Worm (Caenorhabditis elegans) whole organism, L3 larva: ENCODE results near the gene abu-1.

Experiments
- R02D3.7 ChIP-seq: fragments of 150-350 bp; optimal IDR thresholded peaks from 2 replicates; lab custom pipeline; 2014; ENCODE audit warnings: missing biosample characterization, missing genetic modification characterization
- ZK546.5 ChIP-seq: sonication (generic microtip); optimal IDR thresholded peaks from 2 replicates; lab custom pipeline; 2017; ENCODE audit warnings: missing biosample characterization, missing genetic modification characterization
- aly-2 ChIP-seq: fragments of 150-350 bp; optimal IDR thresholded peaks from 2 replicates; lab custom pipeline; 2014; ENCODE audit warnings: missing biosample characterization, missing genetic modification characterization
- ama-1 ChIP-seq: fragments of 150-350 bp; optimal IDR thresholded peaks from 2 replicates; lab custom pipeline; 2018
- ceh-28 ChIP-seq: fragments of 150-350 bp; optimal IDR thresholded peaks from 2 replicates; lab custom pipeline; 2014; ENCODE audit warnings: missing biosample characterization, missing genetic modification reagents, missing genetic modification characterization
- ceh-82 ChIP-seq: fragments of 150-350 bp; optimal IDR thresholded peaks from 2 replicates; lab custom pipeline; 2014; ENCODE audit warnings: missing biosample characterization, missing genetic modification characterization
- ceh-9 ChIP-seq: sonication (generic microtip); optimal IDR thresholded peaks from 2 replicates; lab custom pipeline; 2018; ENCODE audit warnings: missing biosample characterization, missing genetic modification characterization
- daf-12 ChIP-seq: fragments of 150-350 bp; optimal IDR thresholded peaks from 2 replicates; lab custom pipeline; 2014; ENCODE audit warnings: missing biosample characterization, missing genetic modification reagents, missing genetic modification characterization
- egl-27 ChIP-seq: sonication (generic microtip); optimal IDR thresholded peaks from 4 replicates; lab custom pipeline; 2017; ENCODE audit warnings: missing biosample characterization, missing genetic modification reagents, missing genetic modification characterization
- egl-5 ChIP-seq: fragments of 150-350 bp; optimal IDR thresholded peaks from 2 replicates; lab custom pipeline; 2017; ENCODE audit warnings: missing biosample characterization, missing genetic modification reagents, missing genetic modification characterization, inconsistent platforms
- elt-1 ChIP-seq: fragments of 150-350 bp; optimal IDR thresholded peaks from 2 replicates; lab custom pipeline; 2014; ENCODE audit warnings: missing biosample characterization, missing genetic modification characterization
- elt-2 ChIP-seq: sonication (generic microtip); optimal IDR thresholded peaks from 2 replicates; lab custom pipeline; 2016; ENCODE audit warnings: missing genetic modification reagents, mild to moderate bottlenecking, missing genetic modification characterization, missing compliant biosample characterization
- elt-3 ChIP-seq, 3 experiments: fragments of 150-350 bp in 1 of 3; sonication (generic microtip) in 2 of 3; optimal IDR thresholded peaks; 2 replicates in 2 of 3; 4 replicates in 1 of 3; lab custom pipeline; 2014 to 2017; ENCODE audit warnings: missing biosample characterization in 3 of 3, missing genetic modification characterization in 3 of 3
- fkh-10 ChIP-seq: sonication (generic microtip); optimal IDR thresholded peaks from 2 replicates; lab custom pipeline; 2017; ENCODE audit warnings: missing biosample characterization, missing genetic modification reagents, missing genetic modification characterization
- fkh-2 ChIP-seq: fragments of 150-350 bp; optimal IDR thresholded peaks from 2 replicates; lab custom pipeline; 2014; ENCODE audit warnings: missing biosample characterization, missing genetic modification reagents, missing genetic modification characterization
- fos-1 ChIP-seq: fragments of 150-350 bp; optimal IDR thresholded peaks from 2 replicates; lab custom pipeline; 2014; ENCODE audit warnings: missing biosample characterization, missing genetic modification characterization
- hmg-11 ChIP-seq: sonication (generic microtip); optimal IDR thresholded peaks from 2 replicates; lab custom pipeline; 2016; ENCODE audit warnings: missing genetic modification characterization, missing compliant biosample characterization
- lin-39 ChIP-seq: fragments of 150-350 bp; optimal IDR thresholded peaks from 2 replicates; lab custom pipeline; 2018; ENCODE audit warnings: missing biosample characterization, missing genetic modification reagents, missing genetic modification characterization
- lsy-12 ChIP-seq: sonication (generic microtip); optimal IDR thresholded peaks from 2 replicates; lab custom pipeline; 2016; ENCODE audit warnings: mild to moderate bottlenecking, missing genetic modification characterization, missing compliant biosample characterization
- mdl-1 ChIP-seq: fragments of 150-350 bp; optimal IDR thresholded peaks from 2 replicates; lab custom pipeline; 2014; ENCODE audit warnings: missing biosample characterization, missing genetic modification characterization
- mml-1 ChIP-seq: fragments of 150-350 bp; sonication (generic microtip); optimal IDR thresholded peaks from 3 replicates; lab custom pipeline; 2014; ENCODE audit warnings: missing biosample characterization, missing genetic modification characterization
- nfya-1 ChIP-seq: sonication (generic microtip); optimal IDR thresholded peaks from 2 replicates; lab custom pipeline; 2017; ENCODE audit warnings: missing genetic modification characterization, mild to moderate bottlenecking, missing compliant biosample characterization, antibody characterized with exemption, moderate library complexity; ENCODE audit not compliant: insufficient read depth
- nhr-11 ChIP-seq: fragments of 150-350 bp; optimal IDR thresholded peaks from 2 replicates; lab custom pipeline; 2014; ENCODE audit warnings: missing biosample characterization, missing genetic modification characterization
- nhr-23 ChIP-seq: fragments of 150-350 bp; optimal IDR thresholded peaks from 2 replicates; lab custom pipeline; 2014; ENCODE audit warnings: missing biosample characterization, missing genetic modification reagents, missing genetic modification characterization
- nhr-25 ChIP-seq: sonication (generic microtip); optimal IDR thresholded peaks from 2 replicates; lab custom pipeline; 2017; ENCODE audit warnings: missing biosample characterization, missing genetic modification characterization
- nhr-67 ChIP-seq: fragments of 150-350 bp; optimal IDR thresholded peaks from 2 replicates; lab custom pipeline; 2014; ENCODE audit warnings: missing biosample characterization, missing genetic modification characterization
- nhr-76 ChIP-seq: fragments of 150-350 bp; sonication (generic microtip); optimal IDR thresholded peaks from 5 replicates; lab custom pipeline; 2014; ENCODE audit warnings: missing biosample characterization, missing genetic modification characterization
- pha-4 ChIP-seq: fragments of 150-350 bp; optimal IDR thresholded peaks from 2 replicates; lab custom pipeline; 2014; ENCODE audit warnings: missing biosample characterization, missing genetic modification reagents, missing genetic modification characterization
- pqm-1 ChIP-seq: fragments of 150-350 bp; optimal IDR thresholded peaks from 2 replicates; lab custom pipeline; 2017; ENCODE audit warnings: missing biosample characterization, missing genetic modification characterization, inconsistent platforms
- skn-1 ChIP-seq: fragments of 150-350 bp; optimal IDR thresholded peaks from 2 replicates; lab custom pipeline; 2014; ENCODE audit warnings: missing biosample characterization, missing genetic modification characterization
- snpc-4 ChIP-seq: fragments of 150-350 bp; optimal IDR thresholded peaks from 2 replicates; lab custom pipeline; 2014; ENCODE audit warnings: missing biosample characterization, missing genetic modification characterization
- unc-39 ChIP-seq: sonication (generic microtip); optimal IDR thresholded peaks from 4 replicates; lab custom pipeline; 2017; ENCODE audit warnings: missing biosample characterization, missing genetic modification characterization
- unc-62 ChIP-seq: fragments of 150-350 bp; sonication (generic microtip); optimal IDR thresholded peaks from 4 replicates; lab custom pipeline; 2014; ENCODE audit warnings: missing biosample characterization, missing genetic modification reagents, missing genetic modification characterization
- ztf-11 ChIP-seq: fragments of 150-350 bp; optimal IDR thresholded peaks from 2 replicates; lab custom pipeline; 2014; ENCODE audit warnings: missing biosample characterization, missing genetic modification characterization
- ztf-4 ChIP-seq: fragments of 150-350 bp; optimal IDR thresholded peaks from 2 replicates; lab custom pipeline; 2014; ENCODE audit warnings: missing biosample characterization, missing genetic modification characterization

The abu-1 gene

DNA sequence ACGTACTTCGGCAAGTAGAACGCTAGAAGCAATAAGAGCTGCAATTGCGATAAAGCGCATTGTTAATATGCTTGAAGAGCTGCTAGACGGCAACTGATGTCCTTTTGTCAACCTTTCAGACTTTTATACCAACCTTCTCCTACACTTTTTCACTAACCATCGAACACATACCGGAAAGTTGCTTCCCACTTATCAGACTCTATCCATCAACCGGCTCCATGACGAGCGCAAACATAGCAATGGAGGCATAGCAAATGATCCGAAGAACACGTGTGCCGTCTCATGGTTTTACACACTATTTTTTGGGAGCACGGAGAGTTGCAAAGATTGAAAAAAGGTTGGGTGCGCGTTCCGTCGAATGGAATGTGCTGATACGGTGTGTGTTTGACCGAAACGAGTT, at the start of gene abu-1:
TSS of gene abu-1 (minus strand) at position 101 of the 400 bp plus-strand sequence.
- TF ChIP-seq nhr-23 (tag; lab: Kevin White, UChicago) (no peak), skn-1 (tag; lab: Kevin White, UChicago) (no peak), mml-1 (no peak), daf-12 (tag; lab: Kevin White, UChicago) (no peak), pha-4 (tag; lab: Kevin White, UChicago) (no peak), ztf-11 (tag; lab: Kevin White, UChicago) (no peak), ceh-9 (tag; lab: Kevin White, UChicago) (no peak), pqm-1 (tag; lab: Kevin White, UChicago) (no peak), snpc-4 (tag; lab: Kevin White, UChicago) (no peak), elt-1 (tag; lab: Kevin White, UChicago) (no peak), fkh-2 (tag; lab: Kevin White, UChicago) (no peak), nhr-67 (no peak), lsy-12 (tag; lab: Kevin White, UChicago) (no peak), egl-5 (tag; lab: Kevin White, UChicago) (no peak), ceh-28 (tag; lab: Kevin White, UChicago) (no peak), aly-2 (tag; lab: Kevin White, UChicago) (no peak), ZK546.5 (tag; lab: Kevin White, UChicago) (no peak), nhr-11 (tag; lab: Kevin White, UChicago) (no peak), hmg-11 (no peak), ztf-4 (no peak)

DNA sequence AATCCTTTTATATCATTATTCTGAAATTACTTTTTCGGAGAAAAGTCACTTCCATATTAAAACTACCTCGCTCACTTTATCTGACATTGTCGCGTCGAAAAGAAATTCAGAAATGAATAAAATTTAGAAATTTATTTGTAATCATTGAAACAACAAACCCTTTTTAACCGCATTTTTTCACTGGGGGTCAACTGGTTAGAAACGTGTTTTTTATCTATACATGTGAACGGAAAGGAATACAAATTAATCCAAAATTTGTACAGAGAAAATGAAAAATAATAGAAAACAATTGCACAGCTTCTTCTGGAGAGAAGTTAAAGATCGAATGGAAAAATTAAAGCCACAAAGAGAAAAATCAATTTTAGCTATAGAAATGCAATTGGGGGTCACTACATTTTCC, 47.0 kb upstream of the abu-1 start, which contains the start of gene tag-314:
TSS of gene tag-314 (minus strand) at position 101 of the 400 bp plus-strand sequence.
- no peak for TF ChIP-seq egl-5 (tag; lab: Kevin White, UChicago)
- TF ChIP-seq ztf-11 (tag; lab: Kevin White, UChicago): no peak
- no peak for TF ChIP-seq elt-2 (tag; lab: Kevin White, UChicago)
- TF ChIP-seq ama-1: no peak
- TF ChIP-seq ceh-82: no peak
- no peak for TF ChIP-seq fkh-10
- no peak for TF ChIP-seq daf-12 (tag; lab: Kevin White, UChicago)
- no peak for TF ChIP-seq fos-1 (tag; lab: Kevin White, UChicago)
- TF ChIP-seq ztf-4: no peak
- TF ChIP-seq nhr-76 (tag; lab: Kevin White, UChicago): no peak
- TF ChIP-seq nfya-1 (tag; lab: Kevin White, UChicago): no peak
- TF ChIP-seq egl-27 (tag; lab: Kevin White, UChicago): no peak
- TF ChIP-seq nhr-25: no peak
- TF ChIP-seq unc-39 (tag; lab: Kevin White, UChicago): no peak
- TF ChIP-seq R02D3.7: no peak
- TF ChIP-seq lin-39 (tag; lab: Kevin White, UChicago): no peak
- TF ChIP-seq unc-62 (GFP tag; lab: Kevin White, UChicago): no peak
- TF ChIP-seq pqm-1 (tag; lab: Kevin White, UChicago): no peak

DNA sequence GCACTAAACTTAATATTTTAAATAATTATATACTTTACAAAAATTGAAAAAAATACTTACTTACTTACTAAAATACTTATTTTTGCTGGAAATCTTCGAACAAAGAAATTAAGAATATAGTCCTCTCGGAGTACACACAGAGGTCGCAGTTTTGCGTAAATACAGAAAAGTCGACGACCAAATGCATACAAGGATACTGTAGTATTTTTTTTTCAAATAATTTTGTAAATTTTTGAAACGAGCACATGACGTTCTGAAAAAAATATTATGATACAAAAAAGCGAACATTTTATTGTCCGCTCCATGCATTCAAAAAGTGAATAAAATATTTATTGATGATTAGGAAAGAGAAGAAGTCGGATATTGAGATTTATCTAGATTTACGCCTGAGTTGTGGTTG, 44.6 kb upstream of the abu-1 start, which contains the start of gene apc-10:
TSS of gene apc-10 (minus strand) at position 101 of the 400 bp plus-strand sequence.
- no peak for TF ChIP-seq fos-1 (tag; lab: Kevin White, UChicago)
- TF ChIP-seq aly-2 (tag; lab: Kevin White, UChicago): no peak
- no peak for TF ChIP-seq ceh-9 (tag; lab: Kevin White, UChicago)

ce11 chrV:10425098-10425497, 43.5 kb upstream of the abu-1 start, which contains the start of gene col-12:
Gene col-12 (minus strand): TSS chrV:10425198.
- no peak for TF ChIP-seq lsy-12 (tag; lab: Kevin White, UChicago)
- TF ChIP-seq nhr-67: no peak
- TF ChIP-seq nhr-25: no peak
- TF ChIP-seq snpc-4 (tag; lab: Kevin White, UChicago): no peak
- TF ChIP-seq elt-2 (tag; lab: Kevin White, UChicago): no peak
- TF ChIP-seq ceh-82: no peak
- TF ChIP-seq mdl-1: no peak
- TF ChIP-seq pqm-1 (tag; lab: Kevin White, UChicago): no peak
- TF ChIP-seq R02D3.7: no peak
- TF ChIP-seq hmg-11: no peak
- no peak for TF ChIP-seq fkh-2 (tag; lab: Kevin White, UChicago)
- TF ChIP-seq, all 47 proteins: peak for 0

- peak; percentile 61 for TF ChIP-seq nhr-25
- TF ChIP-seq lin-39 (tag; lab: Kevin White, UChicago): no peak
- no peak for TF ChIP-seq elt-3 (tag; optimal IDR thresholded peaks at IDR 0.05; lab: Kevin White, UChicago)
Measured at ce11 chrV:10423511-10423910, 41.9 kb upstream of the abu-1 start.
